Worm (Caenorhabditis elegans) whole organism, L2 larva: ENCODE data around the gene T10G3.3.

Experiments used
- aly-2 ChIP-seq: fragments of 150-350 bp; optimal IDR thresholded peaks from 2 replicates; lab custom pipeline; 2014; ENCODE audit warnings: missing biosample characterization, missing genetic modification characterization
- mdl-1 ChIP-seq, 2 experiments: fragments of 150-350 bp in 1 of 2; sonication (generic microtip) in 1 of 2; optimal IDR thresholded peaks; 2 replicates each; lab custom pipeline; 2017; ENCODE audit warnings: missing biosample characterization in 2 of 2, missing genetic modification characterization in 2 of 2
- nhr-21 ChIP-seq: fragments of 150-350 bp; optimal IDR thresholded peaks from 2 replicates; lab custom pipeline; 2014; ENCODE audit warnings: missing biosample characterization, missing genetic modification characterization
- nhr-237 ChIP-seq: fragments of 150-350 bp; optimal IDR thresholded peaks from 2 replicates; lab custom pipeline; 2014; ENCODE audit warnings: missing biosample characterization, missing genetic modification characterization
- nhr-77 ChIP-seq: fragments of 150-350 bp; optimal IDR thresholded peaks from 2 replicates; lab custom pipeline; 2014; ENCODE audit warnings: missing biosample characterization, missing genetic modification characterization
- snpc-4 ChIP-seq: fragments of 150-350 bp; optimal IDR thresholded peaks from 2 replicates; lab custom pipeline; 2014; ENCODE audit warnings: missing biosample characterization, missing genetic modification characterization

DNA sequence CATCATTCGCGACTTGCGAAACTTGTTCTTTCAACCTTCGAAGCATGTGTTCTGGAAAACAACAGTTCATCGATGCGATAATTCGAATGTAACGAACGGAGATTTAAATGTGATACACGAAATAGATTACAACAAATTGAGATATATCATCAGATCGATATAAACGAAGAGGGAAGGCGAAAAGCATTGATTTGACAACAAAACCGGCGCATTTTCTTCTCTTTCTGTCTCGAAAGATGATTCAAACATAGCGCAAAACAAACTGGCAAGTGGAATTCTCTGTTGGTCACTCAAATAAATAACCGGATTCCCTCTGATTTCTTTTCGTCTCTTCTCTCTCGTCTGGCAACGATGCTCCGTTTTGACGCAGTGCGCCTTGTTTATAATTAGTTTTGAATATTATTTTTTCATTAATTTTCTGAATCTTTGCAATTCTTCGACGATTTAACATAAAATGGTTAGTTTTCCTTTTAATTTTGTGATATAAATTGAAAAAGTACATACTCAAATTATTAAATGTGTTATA, 7.4 kb upstream of the T10G3.3 start, which contains the start of the genes eea-1 and gut-2:
- TF ChIP-seq aly-2 (tag; lab: Kevin White, UChicago) (no peak), nhr-21 (tag; lab: Kevin White, UChicago) (peak; percentile 72), mdl-1 (tag; optimal IDR thresholded peaks at IDR 0.05; lab: Kevin White, UChicago) (no peak), nhr-77 (tag; lab: Kevin White, UChicago) (no peak), nhr-237 (no peak), snpc-4 (tag; lab: Kevin White, UChicago) (peak; percentile 54)
